Fruit fly (Drosophila melanogaster): ENCODE measurements around the gene Eip93F.

Gene Eip93F

DNA sequence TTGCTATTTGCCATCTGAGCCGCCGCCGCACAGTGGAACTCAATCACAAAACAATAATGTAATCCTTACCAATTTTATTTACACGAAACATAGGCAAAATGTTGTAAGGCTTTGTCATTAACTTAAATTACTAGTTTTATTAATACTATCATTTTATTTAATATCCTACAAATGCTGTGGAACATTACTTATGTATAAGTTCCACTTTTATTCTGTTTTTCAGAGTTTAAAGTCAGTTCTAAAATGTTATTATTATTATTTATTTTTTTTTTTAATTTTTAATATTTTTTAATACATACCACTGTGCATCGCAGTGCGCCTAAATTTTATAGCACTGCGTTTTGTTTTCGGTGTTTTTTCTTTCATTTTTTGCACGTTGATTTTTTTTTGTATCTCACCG is 17.6 kb upstream of the Eip93F start (continued):
- peak; percentile 9 for TF ChIP-seq Eip75B (GFP tag; optimal IDR thresholded peaks at IDR 0.05)
- TF ChIP-seq CG3032 (tag; optimal IDR thresholded peaks at IDR 0.05), result no peak
- TF ChIP-seq net (GFP tag; optimal IDR thresholded peaks at IDR 0.05), result peak; percentile 55
- TF ChIP-seq CG16779 (tag; optimal IDR thresholded peaks at IDR 0.05), result peak; percentile 36
- TF ChIP-seq CG11762 (GFP tag; optimal IDR thresholded peaks at IDR 0.05; ENCODE audit: insufficient read depth), result peak; percentile 59

DNA sequence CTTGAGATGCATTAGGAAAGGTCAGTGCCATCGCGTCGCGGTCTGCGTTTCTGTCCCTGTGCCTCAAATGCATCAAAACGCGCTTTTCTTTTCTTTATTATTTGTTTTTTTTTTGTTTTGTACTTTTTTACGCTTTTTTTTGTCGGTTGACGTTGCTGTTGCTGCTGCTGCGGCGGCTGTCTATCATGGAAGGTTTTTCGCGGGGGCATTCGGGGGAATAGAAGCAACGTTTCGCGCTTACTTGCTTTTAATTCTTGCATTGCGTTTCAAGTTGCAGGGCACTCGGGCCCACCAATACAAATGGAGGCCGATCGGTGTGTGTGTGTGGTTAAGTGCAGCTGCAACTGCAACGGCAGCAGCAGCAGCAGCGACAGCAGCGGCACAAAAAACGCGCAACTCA is 15.0 kb upstream of the Eip93F start:
- peak; percentile 7 for TF ChIP-seq CG16779 (tag; optimal IDR thresholded peaks at IDR 0.05)
- TF ChIP-seq ss (GFP tag; optimal IDR thresholded peaks at IDR 0.05), result peak; percentile 11 to 22
- no peak for TF ChIP-seq net (GFP tag; optimal IDR thresholded peaks at IDR 0.05)
- TF ChIP-seq CG15336 (GFP tag; IDR thresholded peaks at IDR 0.05), result no peak
- peak; percentile 45; the same call in 1 of the 3 replicates for TF ChIP-seq CG6163 (GFP tag; IDR thresholded peaks at IDR 0.05)
- no peak for TF ChIP-seq pdm3 (GFP tag; optimal IDR thresholded peaks at IDR 0.05)
- no peak for TF ChIP-seq CG6854 (GFP tag; optimal IDR thresholded peaks at IDR 0.05)
- peak; percentile 17 for TF ChIP-seq CG6808 (GFP tag; optimal IDR thresholded peaks at IDR 0.05)
- peak; percentile 43 for TF ChIP-seq Eip78C (GFP tag)
- no peak for TF ChIP-seq Eip75B (GFP tag; optimal IDR thresholded peaks at IDR 0.05)
- TF ChIP-seq CG11762 (GFP tag; optimal IDR thresholded peaks at IDR 0.05; ENCODE audit: insufficient read depth), result no peak
- TF ChIP-seq fd59A (GFP tag; optimal IDR thresholded peaks at IDR 0.05), result no peak
- no peak for TF ChIP-seq dac (GFP tag; optimal IDR thresholded peaks at IDR 0.05)
- no peak for TF ChIP-seq CG11294 (GFP tag; IDR thresholded peaks at IDR 0.05)
- TF ChIP-seq CG1621 (tag; optimal IDR thresholded peaks at IDR 0.05), result no peak

DNA sequence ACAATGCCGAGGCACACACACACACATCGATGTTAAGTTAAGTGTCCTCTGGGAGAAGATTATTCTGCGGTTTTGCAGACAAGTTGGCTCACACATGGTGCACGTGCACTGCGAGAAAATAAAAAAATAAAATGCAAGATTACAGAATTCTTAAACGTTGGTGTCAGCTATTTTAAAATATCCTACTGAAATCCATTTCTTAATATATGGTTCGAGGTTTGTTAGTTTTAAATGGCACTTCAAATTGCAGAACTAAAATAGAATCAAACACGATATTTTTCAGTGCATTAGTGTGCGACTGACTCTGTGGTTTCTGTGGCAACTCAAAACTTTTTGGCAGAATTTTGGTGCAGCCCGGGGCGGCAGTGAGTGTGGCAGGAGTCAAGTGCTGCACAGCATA is 13.7 kb upstream of the Eip93F start:
- TF ChIP-seq Hr39 (GFP tag; optimal IDR thresholded peaks at IDR 0.05) (peak; percentile 60), CG10669 (GFP tag; optimal IDR thresholded peaks at IDR 0.05) (peak; percentile 73), fkh (GFP tag; optimal IDR thresholded peaks at IDR 0.05) (no peak), Ets96B (tag; optimal IDR thresholded peaks at IDR 0.05) (peak; percentile 71), CG10631 (GFP tag; optimal IDR thresholded peaks at IDR 0.05) (peak; percentile 72), salr (GFP tag; optimal IDR thresholded peaks at IDR 0.05) (peak; percentile 22 to 43), CG1621 (tag; optimal IDR thresholded peaks at IDR 0.05) (peak; percentile 61), CG32006 (GFP tag; optimal IDR thresholded peaks at IDR 0.05) (peak; percentile 46), Gug (GFP tag; IDR thresholded peaks at IDR 0.05) (no peak), CG3919 (GFP tag; optimal IDR thresholded peaks at IDR 0.05) (peak; percentile 62), cyc (GFP tag; optimal IDR thresholded peaks at IDR 0.05) (peak; percentile 60), CG6792 (GFP tag; optimal IDR thresholded peaks at IDR 0.05) (peak; percentile 44), esn (GFP tag; optimal IDR thresholded peaks at IDR 0.05) (peak; percentile 60), CG6163 (GFP tag; IDR thresholded peaks at IDR 0.05) (peak; percentile 59; the same call in 2 of the 3 replicates), CG6854 (GFP tag; optimal IDR thresholded peaks at IDR 0.05) (no peak), Eip75B (GFP tag; optimal IDR thresholded peaks at IDR 0.05) (peak; percentile 69), Sox14 (GFP tag; optimal IDR thresholded peaks at IDR 0.05) (peak; percentile 58), Sox15 (GFP tag; optimal IDR thresholded peaks at IDR 0.05) (peak; percentile 23), CG11762 (GFP tag; optimal IDR thresholded peaks at IDR 0.05; ENCODE audit: insufficient read depth) (no peak), CG8632 (GFP tag; optimal IDR thresholded peaks at IDR 0.05) (peak; percentile 36), CG16779 (tag; optimal IDR thresholded peaks at IDR 0.05) (peak; percentile 5), Sox102F (GFP tag; optimal IDR thresholded peaks at IDR 0.05) (peak; percentile 44), eg (GFP tag; IDR thresholded peaks at IDR 0.05) (peak; percentile 61; the same call in 1 of the 3 replicates), spab (GFP tag; optimal IDR thresholded peaks at IDR 0.05) (peak; percentile 59), acj6 (GFP tag; optimal IDR thresholded peaks at IDR 0.05) (peak; percentile 61), OdsH (GFP tag; optimal IDR thresholded peaks at IDR 0.05) (peak; percentile 61), CG31627 (GFP tag; optimal IDR thresholded peaks at IDR 0.05) (peak; percentile 54), CG15336 (GFP tag; IDR thresholded peaks at IDR 0.05) (0 out of 2 replicates have a peak, but pooled peaks have one; percentile 32), dac (GFP tag; optimal IDR thresholded peaks at IDR 0.05) (no peak), Blimp-1 (GFP tag; optimal IDR thresholded peaks at IDR 0.05) (no peak), CG8319 (GFP tag; optimal IDR thresholded peaks at IDR 0.05) (peak; percentile 6), lz (GFP tag; optimal IDR thresholded peaks at IDR 0.05) (peak; percentile 70), net (GFP tag; optimal IDR thresholded peaks at IDR 0.05) (peak; percentile 47), fd59A (GFP tag; optimal IDR thresholded peaks at IDR 0.05) (peak; percentile 36), CG3032 (tag; optimal IDR thresholded peaks at IDR 0.05) (peak; percentile 70), achi (GFP tag; optimal IDR thresholded peaks at IDR 0.05) (peak; percentile 64), CG4318 (GFP tag; optimal IDR thresholded peaks at IDR 0.05) (no peak), dsx (GFP tag; optimal IDR thresholded peaks at IDR 0.05; ENCODE audit: poor library complexity, severe bottlenecking) (peak; percentile 61), svp (GFP tag) (peak; percentile 75), CG6808 (GFP tag; optimal IDR thresholded peaks at IDR 0.05) (peak; percentile 65), ss (GFP tag; optimal IDR thresholded peaks at IDR 0.05) (peak; percentile 32 to 44), Eip78C (GFP tag) (peak; percentile 91)

Measured in whole organism, prepupa.